Fruit fly (Drosophila melanogaster) whole organism, embryonic: ENCODE data around the gene Pis.

ENCODE experiments used
- Atf3 ChIP-seq: fragments of 200-800 bp; sonication (Bioruptor generic); optimal IDR thresholded peaks from 3 replicates; lab custom pipeline; 2016; ENCODE audit warnings: missing biosample characterization, missing genetic modification characterization
- CG10321 ChIP-seq: fragments of 200-800 bp; sonication (Bioruptor generic); IDR thresholded peaks from 2 replicates; pipeline ENCODE4 v1.3.6; 2022; ENCODE audit warnings: missing biosample characterization, missing genetic modification characterization
- CG11398 ChIP-seq: fragments of 200-800 bp; sonication (Bioruptor generic); optimal IDR thresholded peaks from 2 replicates; lab custom pipeline; 2016; ENCODE audit warnings: missing biosample characterization, missing genetic modification characterization
- CG11504 ChIP-seq: fragments of 200-800 bp; sonication (Bioruptor generic); optimal IDR thresholded peaks from 3 replicates; lab custom pipeline; 2019; ENCODE audit warnings: missing biosample characterization, mild to moderate bottlenecking, missing genetic modification characterization, moderate library complexity
- CG12071 ChIP-seq: fragments of 200-800 bp; sonication (Bioruptor generic); optimal IDR thresholded peaks from 3 replicates; lab custom pipeline; 2018; ENCODE audit warnings: missing biosample characterization, mild to moderate bottlenecking, missing genetic modification characterization
- CG13624 ChIP-seq: fragments of 200-800 bp; sonication (Bioruptor generic); optimal IDR thresholded peaks from 2 replicates; lab custom pipeline; 2016; ENCODE audit warnings: missing biosample characterization, missing genetic modification characterization
- CG15073 ChIP-seq: fragments of 200-800 bp; sonication (Bioruptor generic); optimal IDR thresholded peaks from 2 replicates; lab custom pipeline; 2016; ENCODE audit warnings: missing biosample characterization, missing genetic modification characterization
- CG1603 ChIP-seq: fragments of 200-800 bp; sonication (Bioruptor generic); optimal IDR thresholded peaks from 2 replicates; lab custom pipeline; 2019; ENCODE audit warnings: missing biosample characterization, mild to moderate bottlenecking, missing genetic modification characterization, moderate library complexity
- CG16813 ChIP-seq: fragments of 200-800 bp; sonication (Bioruptor generic); IDR thresholded peaks from 3 replicates; pipeline ENCODE4 v1.3.6; 2022; ENCODE audit warnings: missing biosample characterization, missing genetic modification characterization; ENCODE audit not compliant: partially characterized antibody
- CG17186 ChIP-seq: fragments of 200-800 bp; sonication (Bioruptor generic); optimal IDR thresholded peaks from 3 replicates; lab custom pipeline; 2017; ENCODE audit warnings: missing biosample characterization, missing genetic modification reagents, missing genetic modification characterization
- CG2678 ChIP-seq: fragments of 200-800 bp; sonication (Bioruptor generic); optimal IDR thresholded peaks from 3 replicates; lab custom pipeline; 2019; ENCODE audit warnings: missing biosample characterization, mild to moderate bottlenecking, missing genetic modification characterization, moderate library complexity
- CG34224 ChIP-seq: fragments of 200-800 bp; sonication (Bioruptor generic); IDR thresholded peaks from 3 replicates; pipeline ENCODE4 v1.3.6; 2022; ENCODE audit warnings: missing biosample characterization, missing genetic modification characterization; ENCODE audit not compliant: partially characterized antibody
- CG34422 ChIP-seq: fragments of 200-800 bp; sonication (Bioruptor generic); IDR thresholded peaks from 3 replicates; pipeline ENCODE4 v1.3.6; 2022; ENCODE audit warnings: missing biosample characterization, missing genetic modification characterization
- CG42726 ChIP-seq: fragments of 200-800 bp; sonication (Bioruptor generic); IDR thresholded peaks from 2 replicates; pipeline ENCODE4 v1.3.6; 2022; ENCODE audit warnings: missing biosample characterization, missing genetic modification characterization; ENCODE audit not compliant: partially characterized antibody
- CG4282 ChIP-seq: fragments of 200-800 bp; sonication (Bioruptor generic); optimal IDR thresholded peaks from 2 replicates; lab custom pipeline; 2016; ENCODE audit warnings: missing biosample characterization, missing genetic modification characterization
- CG5180 ChIP-seq: fragments of 200-800 bp; sonication (Bioruptor generic); optimal IDR thresholded peaks from 3 replicates; lab custom pipeline; 2017; ENCODE audit warnings: missing biosample characterization, missing genetic modification characterization, mild to moderate bottlenecking, moderate library complexity, missing genetic modification reagents
- CG7839 ChIP-seq: fragments of 200-800 bp; sonication (Bioruptor generic); optimal IDR thresholded peaks from 3 replicates; lab custom pipeline; 2018; ENCODE audit warnings: missing biosample characterization, mild to moderate bottlenecking, missing genetic modification characterization, moderate library complexity
- CTCF ChIP-seq: fragments of 200-800 bp; sonication (Bioruptor generic); optimal IDR thresholded peaks from 2 replicates; lab custom pipeline; 2017; ENCODE audit warnings: missing biosample characterization, mild to moderate bottlenecking, missing genetic modification characterization, moderate library complexity
- CoRest ChIP-seq: fragments of 200-800 bp; sonication (Bioruptor generic); optimal IDR thresholded peaks from 3 replicates; lab custom pipeline; 2018; ENCODE audit warnings: missing biosample characterization, mild to moderate bottlenecking, missing genetic modification characterization, moderate library complexity
- Dip3 ChIP-seq: fragments of 200-800 bp; sonication (Bioruptor generic); optimal IDR thresholded peaks from 3 replicates; lab custom pipeline; 2016; ENCODE audit warnings: missing biosample characterization, missing genetic modification characterization
- Doc3 ChIP-seq: fragments of 200-800 bp; sonication (Bioruptor generic); IDR thresholded peaks from 3 replicates; pipeline ENCODE4 v1.3.6; 2022; ENCODE audit warnings: missing biosample characterization, missing genetic modification characterization; ENCODE audit not compliant: partially characterized antibody
- E2f2 ChIP-seq: fragments of 200-800 bp; sonication (Bioruptor generic); IDR thresholded peaks from 2 replicates; pipeline ENCODE4 v1.3.6; 2022; ENCODE audit warnings: missing biosample characterization, missing genetic modification characterization
- Ets65A ChIP-seq: fragments of 200-800 bp; sonication (Bioruptor generic); peaks from one replicate; lab custom pipeline; 2016; ENCODE audit warnings: missing biosample characterization, missing genetic modification characterization
- Fer2 ChIP-seq: fragments of 200-800 bp; sonication (Bioruptor generic); optimal IDR thresholded peaks from 2 replicates; lab custom pipeline; 2018; ENCODE audit warnings: missing biosample characterization, mild to moderate bottlenecking, missing genetic modification characterization, moderate library complexity
- H2.0 ChIP-seq: fragments of 200-800 bp; sonication (Bioruptor generic); IDR thresholded peaks from 2 replicates; pipeline ENCODE4 v1.3.6; 2022; ENCODE audit warnings: missing biosample characterization, missing genetic modification characterization
- HHEX ChIP-seq: fragments of 200-800 bp; sonication (Bioruptor generic); optimal IDR thresholded peaks from 3 replicates; lab custom pipeline; 2017; ENCODE audit warnings: missing biosample characterization, mild to moderate bottlenecking, missing genetic modification characterization, missing genetic modification reagents
- Jarid2 ChIP-seq: fragments of 200-800 bp; sonication (Bioruptor generic); optimal IDR thresholded peaks from 3 replicates; lab custom pipeline; 2017; ENCODE audit warnings: mild to moderate bottlenecking, missing biosample characterization, missing genetic modification reagents, missing genetic modification characterization
- MBD-R2 ChIP-seq: fragments of 200-800 bp; sonication (Bioruptor generic); IDR thresholded peaks from 2 replicates; pipeline ENCODE4 v1.3.6; 2022; ENCODE audit warnings: missing biosample characterization, missing genetic modification characterization
- Nf-YA ChIP-seq: fragments of 200-800 bp; sonication (Bioruptor generic); IDR thresholded peaks from 2 replicates; pipeline ENCODE4 v1.3.6; 2022; ENCODE audit warnings: missing biosample characterization, missing genetic modification characterization
- Taf1 ChIP-seq: fragments of 200-800 bp; sonication (Bioruptor generic); IDR thresholded peaks from 2 replicates; pipeline ENCODE4 v1.3.6; 2022; ENCODE audit warnings: missing biosample characterization, missing genetic modification characterization
- al ChIP-seq: fragments of 200-800 bp; sonication (Bioruptor generic); IDR thresholded peaks from 2 replicates; pipeline ENCODE4 v1.3.6; 2022; ENCODE audit warnings: missing biosample characterization, missing genetic modification characterization
- aop ChIP-seq: fragments of 200-800 bp; sonication (Bioruptor generic); IDR thresholded peaks from 2 replicates; pipeline ENCODE4 v1.3.6; 2022; ENCODE audit warnings: missing biosample characterization, missing genetic modification characterization
- cad ChIP-seq: fragments of >200 bp; optimal IDR thresholded peaks from 2 replicates; lab custom pipeline; 2017; ENCODE audit warnings: missing biosample characterization, missing genetic modification characterization
- chinmo ChIP-seq: fragments of 200-800 bp; sonication (Bioruptor generic); IDR thresholded peaks from 4 replicates; pipeline ENCODE4 v1.3.6; 2022; ENCODE audit warnings: missing biosample characterization, missing genetic modification characterization; ENCODE audit not compliant: partially characterized antibody
- croc ChIP-seq: fragments of 200-800 bp; sonication (Bioruptor generic); conservative IDR thresholded peaks from 3 replicates; pipeline ENCODE4 v1.3.6; 2022; ENCODE audit warnings: missing biosample characterization, missing genetic modification characterization
- cwo ChIP-seq: fragments of 200-800 bp; sonication (Bioruptor generic); optimal IDR thresholded peaks from 3 replicates; lab custom pipeline; 2017; ENCODE audit warnings: missing biosample characterization, missing genetic modification characterization, mild to moderate bottlenecking, moderate library complexity, missing genetic modification reagents
- dan ChIP-seq: fragments of 200-800 bp; sonication (Bioruptor generic); IDR thresholded peaks from 2 replicates; pipeline ENCODE4 v1.3.6; 2022; ENCODE audit warnings: missing biosample characterization, missing genetic modification characterization
- eve ChIP-seq, 2 experiments: fragments of >200 bp; optimal IDR thresholded peaks; 2 replicates each; lab custom pipeline; 2017; ENCODE audit warnings: missing biosample characterization in 2 of 2, missing genetic modification characterization in 2 of 2
- fd96Cb ChIP-seq: fragments of 200-800 bp; sonication (Bioruptor generic); optimal IDR thresholded peaks from 2 replicates; lab custom pipeline; 2018; ENCODE audit warnings: missing biosample characterization, mild to moderate bottlenecking, missing genetic modification characterization, moderate library complexity
- ftz-f1 ChIP-seq: fragments of 200-800 bp; sonication (Bioruptor generic); optimal IDR thresholded peaks from 2 replicates; lab custom pipeline; 2016; ENCODE audit warnings: missing biosample characterization, missing genetic modification characterization
- gcm ChIP-seq: fragments of 200-800 bp; sonication (Bioruptor generic); optimal IDR thresholded peaks from 2 replicates; lab custom pipeline; 2019; ENCODE audit warnings: missing biosample characterization, mild to moderate bottlenecking, missing genetic modification characterization, moderate library complexity
- gcm2 ChIP-seq: fragments of 200-800 bp; sonication (Bioruptor generic); optimal IDR thresholded peaks from 2 replicates; lab custom pipeline; 2016; ENCODE audit warnings: missing biosample characterization, missing genetic modification characterization
- knrl ChIP-seq: fragments of 200-800 bp; sonication (Bioruptor generic); IDR thresholded peaks from 3 replicates; pipeline ENCODE4 v1.3.6; 2022; ENCODE audit warnings: missing biosample characterization, missing genetic modification characterization; ENCODE audit not compliant: partially characterized antibody
- mirr ChIP-seq: fragments of 200-800 bp; sonication (Bioruptor generic); optimal IDR thresholded peaks from 3 replicates; lab custom pipeline; 2018; ENCODE audit warnings: missing biosample characterization, mild to moderate bottlenecking, missing genetic modification characterization
- nerfin-1 ChIP-seq: fragments of 200-800 bp; sonication (Bioruptor generic); optimal IDR thresholded peaks from 3 replicates; lab custom pipeline; 2019; ENCODE audit warnings: missing biosample characterization, mild to moderate bottlenecking, missing genetic modification characterization, moderate library complexity
- onecut ChIP-seq: fragments of 200-800 bp; sonication (Bioruptor generic); IDR thresholded peaks from 2 replicates; pipeline ENCODE4 v1.3.6; 2022; ENCODE audit warnings: missing biosample characterization, missing genetic modification characterization
- pan ChIP-seq, 4 experiments: fragments of >200 bp in 3 of 4; fragments of 200-800 bp in 1 of 4; sonication (Bioruptor generic) in 1 of 4; optimal IDR thresholded peaks in 3 of 4; IDR thresholded peaks in 1 of 4; 2 replicates each; pipeline versions ENCODE4 v1.3.6 to Lab custom; 2017 to 2022; ENCODE audit warnings: missing biosample characterization in 2 of 4, missing genetic modification characterization in 2 of 4, mixed read lengths in 1 of 4
- tio ChIP-seq: fragments of 200-800 bp; sonication (Bioruptor generic); optimal IDR thresholded peaks from 2 replicates; lab custom pipeline; 2017; ENCODE audit warnings: missing biosample characterization, missing genetic modification characterization, inconsistent platforms
- trh ChIP-seq: fragments of 200-800 bp; sonication (Bioruptor generic); optimal IDR thresholded peaks from 2 replicates; lab custom pipeline; 2016; ENCODE audit warnings: missing biosample characterization, missing genetic modification characterization
- twi ChIP-seq: fragments of 200-800 bp; optimal IDR thresholded peaks from 2 replicates; lab custom pipeline; 2019; ENCODE audit warnings: missing biosample characterization, mild to moderate bottlenecking, missing genetic modification characterization, moderate library complexity

The Pis gene

DNA sequence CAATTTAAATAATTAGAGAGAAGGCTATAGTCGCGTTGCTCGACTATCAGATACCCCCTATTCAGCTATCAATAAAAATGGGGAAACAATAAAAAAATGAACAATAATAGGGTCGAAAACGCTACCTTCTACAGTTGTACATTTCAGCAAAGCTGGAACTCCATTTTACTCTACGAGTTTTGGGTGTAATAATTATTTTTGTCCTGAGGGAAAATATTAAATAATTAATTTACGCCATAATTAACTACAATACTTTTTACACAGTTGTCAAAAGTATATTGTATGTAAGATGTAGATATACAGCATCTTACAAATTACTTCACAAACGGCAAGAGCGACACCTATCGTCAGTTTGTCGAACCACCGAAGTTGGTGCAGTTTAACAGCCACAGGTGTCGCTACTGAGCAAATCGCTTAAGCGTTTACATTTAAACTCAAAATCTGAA lies 50.2 kb downstream of the Pis start (continued):
- no peak for TF ChIP-seq trh (GFP tag; lab: Kevin White, UChicago)
- TF ChIP-seq Fer2, result no peak
- TF ChIP-seq H2.0, result 0 out of 2 replicates have a peak, but pooled peaks have one; percentile 26
- no peak for TF ChIP-seq Atf3 (GFP tag; lab: Kevin White, UChicago)
- TF ChIP-seq pan (optimal IDR thresholded peaks at IDR 0.05; lab: Kevin White, UChicago), result no peak
- peak in 1 of 2 experiments; percentile 52 for TF ChIP-seq pan (GFP tag; optimal IDR thresholded peaks at IDR 0.05 in 1 of 2, IDR thresholded peaks at IDR 0.05 in 1 of 2)
- no peak for TF ChIP-seq CG10321
- no peak for TF ChIP-seq Nf-YA (GFP tag; lab: Robert Waterston, UW)
- peak; percentile 4 for TF ChIP-seq CG13624
- TF ChIP-seq CG4282, result no peak
- no peak for TF ChIP-seq eve (GFP tag; optimal IDR thresholded peaks at IDR 0.05; lab: Kevin White, UChicago)
- no peak for TF ChIP-seq mirr
- TF ChIP-seq Dip3 (GFP tag; lab: Kevin White, UChicago), result no peak
- TF ChIP-seq CG15073 (GFP tag; lab: Kevin White, UChicago), result no peak
- no peak for TF ChIP-seq ftz-f1 (GFP tag; lab: Kevin White, UChicago)
- TF ChIP-seq CG16813 (GFP tag; lab: Robert Waterston, UW), result peak; percentile 81
- TF ChIP-seq dan (GFP tag; lab: Robert Waterston, UW), result no peak
- TF ChIP-seq cwo, result no peak
- TF ChIP-seq al, result no peak
- TF ChIP-seq CG7839 (tag; lab: Kevin White, UChicago), result peak; percentile 57
- TF ChIP-seq CG11504 (tag; lab: Kevin White, UChicago), result peak; percentile 71
- TF ChIP-seq CoRest (tag; lab: Kevin White, UChicago), result peak; percentile 44
- peak; percentile 47; the same call in 1 of the 2 replicates for TF ChIP-seq onecut (GFP tag; lab: Robert Waterston, UW)
- no peak for TF ChIP-seq Doc3
- 0 out of 4 replicates have a peak, but pooled peaks have one; percentile 63 for TF ChIP-seq chinmo (GFP tag; lab: Robert Waterston, UW)
- peak; percentile 50 for TF ChIP-seq CG1603 (tag; lab: Kevin White, UChicago)
- no peak for TF ChIP-seq gcm2 (GFP tag; lab: Kevin White, UChicago)
- no peak for TF ChIP-seq aop (GFP tag; lab: Robert Waterston, UW)
- TF ChIP-seq E2f2 (GFP tag; lab: Robert Waterston, UW), result peak; percentile 37; the same call in 1 of the 2 replicates
- TF ChIP-seq CG34422 (GFP tag; lab: Robert Waterston, UW), result peak; percentile 61; the same call in 2 of the 3 replicates
- TF ChIP-seq cad (GFP tag; lab: Kevin White, UChicago), result no peak
- peak; percentile 65; the same call in 1 of the 3 replicates for TF ChIP-seq CG34224
- TF ChIP-seq nerfin-1 (tag; lab: Kevin White, UChicago), result no peak
- no peak for TF ChIP-seq HHEX (GFP tag; lab: Kevin White, UChicago)
- peak; percentile 97 for TF ChIP-seq CTCF
- TF ChIP-seq CG2678 (tag; lab: Kevin White, UChicago), result no peak
- no peak for TF ChIP-seq CG12071
- TF ChIP-seq CG42726 (GFP tag; lab: Robert Waterston, UW), result peak; percentile 60
- TF ChIP-seq CG11398 (GFP tag; lab: Kevin White, UChicago), result no peak
- TF ChIP-seq croc (GFP tag; lab: Robert Waterston, UW), result no peak
- TF ChIP-seq MBD-R2 (GFP tag; lab: Robert Waterston, UW), result no peak
- no peak for TF ChIP-seq twi (tag; lab: Kevin White, UChicago)
- no peak for TF ChIP-seq gcm (GFP tag; lab: Kevin White, UChicago)
- no peak for TF ChIP-seq CG5180 (GFP tag; lab: Kevin White, UChicago)
- TF ChIP-seq fd96Cb (tag; lab: Kevin White, UChicago), result no peak
- TF ChIP-seq Taf1 (GFP tag; lab: Robert Waterston, UW), result 0 out of 2 replicates have a peak, but pooled peaks have one; percentile 16
- peak; percentile 94 for TF ChIP-seq Ets65A (GFP tag; lab: Kevin White, UChicago)
- TF ChIP-seq tio (GFP tag; lab: Kevin White, UChicago), result peak; percentile 9
- no peak for TF ChIP-seq CG17186 (GFP tag; lab: Kevin White, UChicago)
- TF ChIP-seq Jarid2 (GFP tag; lab: Kevin White, UChicago), result peak; percentile 13
- TF ChIP-seq knrl (GFP tag; lab: Robert Waterston, UW), result peak; percentile 68
